Worm (Caenorhabditis elegans) whole organism, L2 larva: Measurements from ENCODE around the gene bus-18.
A peak's percentile ranks its signal among the peaks of the same experiment; 100 is the strongest.

ENCODE experiments used
- C34F6.9 ChIP-seq: fragments of 150-350 bp; optimal IDR thresholded peaks from 2 replicates; lab custom pipeline; 2014; ENCODE audit warnings: missing biosample characterization, missing genetic modification characterization
- F13H6.1 ChIP-seq: sonication (generic microtip); optimal IDR thresholded peaks from 2 replicates; lab custom pipeline; 2016; ENCODE audit warnings: missing genetic modification characterization, missing compliant biosample characterization
- R02D3.7 ChIP-seq: fragments of 150-350 bp; optimal IDR thresholded peaks from 2 replicates; lab custom pipeline; 2014; ENCODE audit warnings: missing biosample characterization, missing genetic modification characterization
- Y55F3AM.14 ChIP-seq: fragments of 200-800 bp; sonication (Bioruptor generic); optimal IDR thresholded peaks from 2 replicates; lab custom pipeline; 2018; ENCODE audit warnings: mild to moderate bottlenecking, missing genetic modification characterization, missing compliant biosample characterization
- ZK546.5 ChIP-seq: sonication (generic microtip); optimal IDR thresholded peaks from 2 replicates; lab custom pipeline; 2017; ENCODE audit warnings: missing biosample characterization, missing genetic modification characterization
- alr-1 ChIP-seq: fragments of 150-350 bp; optimal IDR thresholded peaks from 2 replicates; lab custom pipeline; 2014; ENCODE audit warnings: missing biosample characterization, missing genetic modification characterization
- aly-2 ChIP-seq: fragments of 150-350 bp; optimal IDR thresholded peaks from 2 replicates; lab custom pipeline; 2014; ENCODE audit warnings: missing biosample characterization, missing genetic modification characterization
- ama-1 ChIP-seq: fragments of 150-350 bp; optimal IDR thresholded peaks from 2 replicates; lab custom pipeline; 2018; ENCODE audit warnings: inconsistent platforms
- blmp-1 ChIP-seq: sonication (generic microtip); optimal IDR thresholded peaks from 2 replicates; lab custom pipeline; 2017; ENCODE audit warnings: missing genetic modification characterization, mild to moderate bottlenecking, missing compliant biosample characterization, antibody characterized with exemption, moderate library complexity; ENCODE audit not compliant: insufficient read depth
- ceh-16 ChIP-seq: fragments of 150-350 bp; optimal IDR thresholded peaks from 2 replicates; lab custom pipeline; 2014; ENCODE audit warnings: missing biosample characterization, missing genetic modification characterization
- ceh-82 ChIP-seq: fragments of 150-350 bp; optimal IDR thresholded peaks from 2 replicates; lab custom pipeline; 2014; ENCODE audit warnings: missing biosample characterization, missing genetic modification characterization
- crh-2 ChIP-seq: sonication (generic microtip); optimal IDR thresholded peaks from 2 replicates; lab custom pipeline; 2017; ENCODE audit warnings: missing biosample characterization, missing genetic modification characterization
- dmd-4 ChIP-seq: sonication (generic microtip); optimal IDR thresholded peaks from 2 replicates; lab custom pipeline; 2017; ENCODE audit warnings: missing biosample characterization, missing genetic modification characterization
- egl-27 ChIP-seq: sonication (generic microtip); optimal IDR thresholded peaks from 3 replicates; lab custom pipeline; 2017; ENCODE audit warnings: missing biosample characterization, missing genetic modification reagents, missing genetic modification characterization
- elt-1 ChIP-seq: fragments of 150-350 bp; optimal IDR thresholded peaks from 2 replicates; lab custom pipeline; 2014; ENCODE audit warnings: missing biosample characterization, missing genetic modification characterization
- elt-3 ChIP-seq: sonication (generic microtip); optimal IDR thresholded peaks from 2 replicates; lab custom pipeline; 2017; ENCODE audit warnings: missing biosample characterization, missing genetic modification characterization
- fos-1 ChIP-seq: fragments of 150-350 bp; optimal IDR thresholded peaks from 2 replicates; lab custom pipeline; 2014; ENCODE audit warnings: missing biosample characterization, missing genetic modification characterization
- gmeb-1 ChIP-seq: fragments of 150-350 bp; optimal IDR thresholded peaks from 2 replicates; lab custom pipeline; 2014; ENCODE audit warnings: missing biosample characterization, missing genetic modification characterization
- lin-11 ChIP-seq: fragments of 150-350 bp; sonication (generic microtip); optimal IDR thresholded peaks from 2 replicates; lab custom pipeline; 2014; ENCODE audit warnings: missing biosample characterization, missing genetic modification characterization, inconsistent platforms, mixed read lengths
- lin-13 ChIP-seq: fragments of 150-350 bp; optimal IDR thresholded peaks from 2 replicates; lab custom pipeline; 2014; ENCODE audit warnings: missing biosample characterization, missing genetic modification reagents, missing genetic modification characterization
- lin-39 ChIP-seq: fragments of 150-350 bp; optimal IDR thresholded peaks from 2 replicates; lab custom pipeline; 2014; ENCODE audit warnings: missing biosample characterization, missing genetic modification reagents, missing genetic modification characterization
- lsy-2 ChIP-seq, 2 experiments: fragments of 150-350 bp in 1 of 2; sonication (generic microtip) in 1 of 2; optimal IDR thresholded peaks; 2 replicates each; lab custom pipeline; 2014 to 2017; ENCODE audit warnings: missing biosample characterization in 2 of 2, missing genetic modification characterization in 2 of 2
- mab-5 ChIP-seq: fragments of 150-350 bp; optimal IDR thresholded peaks from 2 replicates; lab custom pipeline; 2014; ENCODE audit warnings: missing biosample characterization, missing genetic modification characterization
- mbf-1 ChIP-seq: sonication (generic microtip); optimal IDR thresholded peaks from 2 replicates; lab custom pipeline; 2017; ENCODE audit warnings: missing biosample characterization, missing genetic modification characterization
- mdl-1 ChIP-seq, 2 experiments: fragments of 150-350 bp in 1 of 2; sonication (generic microtip) in 1 of 2; optimal IDR thresholded peaks; 2 replicates each; lab custom pipeline; 2017; ENCODE audit warnings: missing biosample characterization in 2 of 2, missing genetic modification characterization in 2 of 2
- nhr-10 ChIP-seq: sonication (generic microtip); optimal IDR thresholded peaks from 2 replicates; lab custom pipeline; 2017; ENCODE audit warnings: missing biosample characterization, missing genetic modification characterization
- nhr-11 ChIP-seq: fragments of 150-350 bp; optimal IDR thresholded peaks from 2 replicates; lab custom pipeline; 2014; ENCODE audit warnings: missing biosample characterization, missing genetic modification characterization
- nhr-12 ChIP-seq: fragments of 150-350 bp; optimal IDR thresholded peaks from 2 replicates; lab custom pipeline; 2014; ENCODE audit warnings: missing biosample characterization, missing genetic modification characterization
- nhr-129 ChIP-seq: fragments of 150-350 bp; optimal IDR thresholded peaks from 2 replicates; lab custom pipeline; 2014; ENCODE audit warnings: missing biosample characterization, missing genetic modification characterization
- nhr-21 ChIP-seq: fragments of 150-350 bp; optimal IDR thresholded peaks from 2 replicates; lab custom pipeline; 2014; ENCODE audit warnings: missing biosample characterization, missing genetic modification characterization
- nhr-23 ChIP-seq: fragments of 150-350 bp; optimal IDR thresholded peaks from 2 replicates; lab custom pipeline; 2014; ENCODE audit warnings: missing biosample characterization, missing genetic modification reagents, missing genetic modification characterization
- nhr-237 ChIP-seq: fragments of 150-350 bp; optimal IDR thresholded peaks from 2 replicates; lab custom pipeline; 2014; ENCODE audit warnings: missing biosample characterization, missing genetic modification characterization
- nhr-25 ChIP-seq: fragments of 150-350 bp; sonication (generic microtip); optimal IDR thresholded peaks from 3 replicates; lab custom pipeline; 2014; ENCODE audit warnings: missing biosample characterization, missing genetic modification characterization
- nhr-6 ChIP-seq: fragments of 150-350 bp; optimal IDR thresholded peaks from 2 replicates; lab custom pipeline; 2014; ENCODE audit warnings: missing biosample characterization, missing genetic modification characterization
- nhr-77 ChIP-seq: fragments of 150-350 bp; optimal IDR thresholded peaks from 2 replicates; lab custom pipeline; 2014; ENCODE audit warnings: missing biosample characterization, missing genetic modification characterization
- peb-1 ChIP-seq: fragments of 150-350 bp; optimal IDR thresholded peaks from 2 replicates; lab custom pipeline; 2014; ENCODE audit warnings: missing biosample characterization, missing genetic modification characterization
- sem-4 ChIP-seq: fragments of 150-350 bp; optimal IDR thresholded peaks from 2 replicates; lab custom pipeline; 2014; ENCODE audit warnings: missing biosample characterization, missing genetic modification reagents, missing genetic modification characterization
- skn-1 ChIP-seq: sonication (generic microtip); optimal IDR thresholded peaks from 2 replicates; lab custom pipeline; 2017; ENCODE audit warnings: missing biosample characterization, missing genetic modification characterization
- sma-3 ChIP-seq: sonication (generic microtip); optimal IDR thresholded peaks from 2 replicates; lab custom pipeline; 2016; ENCODE audit warnings: missing genetic modification reagents, missing genetic modification characterization, missing compliant biosample characterization
- sma-9 ChIP-seq, 2 experiments: fragments of 150-350 bp in 1 of 2; sonication (generic microtip) in 1 of 2; optimal IDR thresholded peaks; 2 replicates each; lab custom pipeline; 2014 to 2016; ENCODE audit warnings: missing genetic modification characterization in 2 of 2, mild to moderate bottlenecking in 1 of 2, missing biosample characterization in 1 of 2, missing compliant biosample characterization in 1 of 2, missing genetic modification reagents in 1 of 2, moderate library complexity in 1 of 2
- snpc-4 ChIP-seq: fragments of 150-350 bp; optimal IDR thresholded peaks from 2 replicates; lab custom pipeline; 2014; ENCODE audit warnings: missing biosample characterization, missing genetic modification characterization
- unc-39 ChIP-seq: fragments of 150-350 bp; optimal IDR thresholded peaks from 2 replicates; lab custom pipeline; 2014; ENCODE audit warnings: missing biosample characterization, missing genetic modification characterization
- unc-55 ChIP-seq: fragments of 150-350 bp; sonication (generic microtip); optimal IDR thresholded peaks from 3 replicates; lab custom pipeline; 2014; ENCODE audit warnings: missing biosample characterization, missing genetic modification reagents, missing genetic modification characterization
- unc-62 ChIP-seq: fragments of 150-350 bp; optimal IDR thresholded peaks from 2 replicates; lab custom pipeline; 2014; ENCODE audit warnings: missing biosample characterization, missing genetic modification reagents, missing genetic modification characterization
- zag-1 ChIP-seq: fragments of 150-350 bp; optimal IDR thresholded peaks from 2 replicates; lab custom pipeline; 2014; ENCODE audit warnings: missing biosample characterization, missing genetic modification characterization
- ztf-1 ChIP-seq: fragments of 200-800 bp; sonication (Bioruptor generic); conservative IDR thresholded peaks from 2 replicates; pipeline ENCODE4 v1.3.6; 2022; ENCODE audit warnings: missing genetic modification characterization, missing compliant biosample characterization
- ztf-11 ChIP-seq: sonication (generic microtip); optimal IDR thresholded peaks from 2 replicates; lab custom pipeline; 2017; ENCODE audit warnings: missing biosample characterization, missing genetic modification characterization
- ztf-4 ChIP-seq: fragments of 150-350 bp; optimal IDR thresholded peaks from 2 replicates; lab custom pipeline; 2014; ENCODE audit warnings: missing biosample characterization, missing genetic modification characterization

The bus-18 gene

ce11 chrV:11777846-11778245, 4.3 kb downstream of the bus-18 start:
- TF ChIP-seq ztf-11 (tag; lab: Kevin White, UChicago) (no peak), R02D3.7 (tag; lab: Kevin White, UChicago) (no peak), skn-1 (tag; lab: Kevin White, UChicago) (no peak), gmeb-1 (tag; lab: Kevin White, UChicago) (peak; percentile 27), nhr-23 (tag; lab: Kevin White, UChicago) (no peak), ceh-82 (tag; lab: Kevin White, UChicago) (no peak), mab-5 (no peak), elt-3 (tag; lab: Kevin White, UChicago) (no peak), F13H6.1 (peak; percentile 27), unc-55 (GFP tag; lab: Kevin White, UChicago) (no peak), ama-1 (lab: Kevin White, UChicago) (no peak), ZK546.5 (no peak), nhr-12 (no peak), nhr-6 (tag; lab: Kevin White, UChicago) (no peak), crh-2 (tag; lab: Kevin White, UChicago) (peak; percentile 58), nhr-237 (tag; lab: Kevin White, UChicago) (no peak), nhr-10 (no peak), zag-1 (tag; lab: Kevin White, UChicago) (no peak), sem-4 (tag; lab: Kevin White, UChicago) (no peak), blmp-1 (tag; lab: Kevin White, UChicago) (peak; percentile 15), snpc-4 (tag; lab: Kevin White, UChicago) (no peak), egl-27 (tag; lab: Kevin White, UChicago) (no peak), Y55F3AM.14 (GFP tag; lab: Kevin White, UChicago) (no peak), nhr-21 (tag; lab: Kevin White, UChicago) (peak; percentile 11), C34F6.9 (tag; lab: Kevin White, UChicago) (no peak), lin-39 (tag; lab: Kevin White, UChicago) (no peak), elt-1 (no peak), ztf-1 (GFP tag; lab: Robert Waterston, UW) (no peak), lin-11 (no peak), fos-1 (tag; lab: Kevin White, UChicago) (peak; percentile 81), ztf-4 (tag; lab: Kevin White, UChicago) (no peak), nhr-25 (tag; lab: Kevin White, UChicago) (peak; percentile 25), mdl-1 (tag; optimal IDR thresholded peaks at IDR 0.05; lab: Kevin White, UChicago) (no peak), unc-39 (tag; lab: Kevin White, UChicago) (no peak), sma-3 (GFP tag; lab: Kevin White, UChicago) (peak; percentile 11), peb-1 (tag; lab: Kevin White, UChicago) (no peak), lsy-2 (tag; optimal IDR thresholded peaks at IDR 0.05; lab: Kevin White, UChicago) (peak in 1 of 2 experiments; percentile 45), alr-1 (tag; lab: Kevin White, UChicago) (no peak), dmd-4 (tag; lab: Kevin White, UChicago) (no peak), sma-9 (GFP tag; optimal IDR thresholded peaks at IDR 0.05; lab: Kevin White, UChicago) (peak; percentile 74), sma-9 (tag; optimal IDR thresholded peaks at IDR 0.05; lab: Kevin White, UChicago) (no peak), lin-13 (GFP tag; lab: Kevin White, UChicago) (no peak), mbf-1 (tag; lab: Kevin White, UChicago) (no peak), aly-2 (tag; lab: Kevin White, UChicago) (no peak), nhr-129 (tag; lab: Kevin White, UChicago) (peak; percentile 18), unc-62 (GFP tag; lab: Kevin White, UChicago) (no peak), nhr-11 (no peak), ceh-16 (tag; lab: Kevin White, UChicago) (no peak), nhr-77 (no peak)
